Worm (Caenorhabditis elegans): ENCODE data around the gene afmd-2.

DNA sequence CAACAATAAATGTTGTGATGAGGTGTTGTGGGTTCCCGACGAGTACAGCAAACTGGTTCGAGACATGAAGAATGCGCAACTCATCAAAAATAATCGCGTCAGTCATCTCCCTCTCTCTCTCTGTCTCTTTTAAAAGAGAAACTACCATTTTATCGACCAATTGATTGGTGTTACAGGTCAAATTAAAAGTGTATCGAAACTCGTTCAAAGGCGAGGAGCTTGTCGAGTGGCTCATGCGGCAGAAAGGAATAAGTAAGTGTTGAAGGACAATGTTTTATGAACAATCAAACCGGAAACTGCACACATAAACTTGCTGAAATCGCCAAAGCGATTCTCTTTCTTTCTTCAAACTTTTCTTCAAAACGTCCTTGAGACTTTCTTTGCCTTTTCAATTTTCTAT is 15.3 kb upstream of the afmd-2 start:
- TF ChIP-seq B0310.2 (tag; optimal IDR thresholded peaks at IDR 0.05) (no peak), ama-1 (optimal IDR thresholded peaks at IDR 0.05) (no peak), flt-1 (GFP tag; IDR thresholded peaks at IDR 0.05) (no peak), tra-4 (tag; optimal IDR thresholded peaks at IDR 0.05) (no peak), aly-1 (tag; optimal IDR thresholded peaks at IDR 0.05) (no peak), ets-7 (tag; optimal IDR thresholded peaks at IDR 0.05) (no peak), F13C5.2 (tag; optimal IDR thresholded peaks at IDR 0.05) (no peak), ceh-13 (GFP tag; optimal IDR thresholded peaks at IDR 0.05) (no peak), scrt-1 (GFP tag; IDR thresholded peaks at IDR 0.05) (no peak), pes-1 (GFP tag; IDR thresholded peaks at IDR 0.05) (no peak), ceh-36 (tag; optimal IDR thresholded peaks at IDR 0.05) (no peak), tbx-11 (GFP tag; IDR thresholded peaks at IDR 0.05) (no peak), hmg-4 (GFP tag; optimal IDR thresholded peaks at IDR 0.05) (no peak)
